Comparison of ENCODE assay signal across 1 fruit fly cellular context in genomic region chr3L:16801499-16802452, dm6.
TF ChIP-seq lines count a peak whose summit lies in the region.

No protein-coding gene starts in this region.

TF ChIP-seq in whole organism, embryonic, 481 proteins besides CTCF, POLR2A, EP300 and RAD21 (continued from another document and continues in another):
- no peak for TF ChIP-seq gfzf (GFP tag; optimal IDR thresholded peaks at IDR 0.05; lab: Kevin White, UChicago)
- TF ChIP-seq Dbx (GFP tag; IDR thresholded peaks at IDR 0.05; lab: Robert Waterston, UW): no peak
- no peak for TF ChIP-seq H15 (GFP tag; IDR thresholded peaks at IDR 0.05; lab: Robert Waterston, UW)
- TF ChIP-seq wor (GFP tag; IDR thresholded peaks at IDR 0.05; lab: Robert Waterston, UW): no peak
- TF ChIP-seq Oaz (GFP tag; IDR thresholded peaks at IDR 0.05; lab: Robert Waterston, UW): no peak
- no peak for TF ChIP-seq otp (GFP tag; IDR thresholded peaks at IDR 0.05; lab: Robert Waterston, UW)
- no peak for TF ChIP-seq cato (GFP tag; optimal IDR thresholded peaks at IDR 0.05; lab: Kevin White, UChicago; ENCODE audit: borderline replicate concordance)
- peak; percentile 35; the same call in 1 of the 2 replicates for TF ChIP-seq crol (GFP tag; IDR thresholded peaks at IDR 0.05; lab: Robert Waterston, UW)
- TF ChIP-seq CG11398 (GFP tag; optimal IDR thresholded peaks at IDR 0.05; lab: Kevin White, UChicago): no peak
- no peak for TF ChIP-seq CG1233 (GFP tag; optimal IDR thresholded peaks at IDR 0.05; lab: Kevin White, UChicago)
- TF ChIP-seq CG8478 (optimal IDR thresholded peaks at IDR 0.05; lab: Kevin White, UChicago): no peak
- TF ChIP-seq CG42726 (GFP tag; IDR thresholded peaks at IDR 0.05; lab: Robert Waterston, UW; ENCODE audit: partially characterized antibody): 0 out of 2 replicates have a peak, but pooled peaks have one; percentile 6
- no peak for TF ChIP-seq CG7357 (GFP tag; IDR thresholded peaks at IDR 0.05; lab: Robert Waterston, UW)
- peak; percentile 29 for TF ChIP-seq CHES-1-like (GFP tag; optimal IDR thresholded peaks at IDR 0.05; lab: Kevin White, UChicago)
- TF ChIP-seq dysf (GFP tag; IDR thresholded peaks at IDR 0.05; lab: Robert Waterston, UW): peak; percentile 67
- no peak for TF ChIP-seq corto (GFP tag; optimal IDR thresholded peaks at IDR 0.05; lab: Kevin White, UChicago)
- peak; percentile 56 for TF ChIP-seq CG12659 (GFP tag; optimal IDR thresholded peaks at IDR 0.05; lab: Kevin White, UChicago)
- no peak for TF ChIP-seq wek (GFP tag; optimal IDR thresholded peaks at IDR 0.05; lab: Kevin White, UChicago)
- no peak for TF ChIP-seq ftz-f1 (GFP tag; optimal IDR thresholded peaks at IDR 0.05; lab: Kevin White, UChicago)
- peak; percentile 64 for TF ChIP-seq bcd (GFP tag; optimal IDR thresholded peaks at IDR 0.05; lab: Kevin White, UChicago)
- TF ChIP-seq CG10565 (GFP tag; optimal IDR thresholded peaks at IDR 0.05; lab: Kevin White, UChicago): no peak
- TF ChIP-seq ttk (GFP tag; IDR thresholded peaks at IDR 0.05; lab: Robert Waterston, UW): 0 out of 2 replicates have a peak, but pooled peaks have one; percentile 6
- TF ChIP-seq NK7.1 (GFP tag; optimal IDR thresholded peaks at IDR 0.05; lab: Kevin White, UChicago): no peak
- TF ChIP-seq CG4820 (GFP tag; optimal IDR thresholded peaks at IDR 0.05; lab: Kevin White, UChicago): peak; percentile 50
- peak; percentile 52 for TF ChIP-seq CG18476 (GFP tag; optimal IDR thresholded peaks at IDR 0.05; lab: Kevin White, UChicago)
- peak; percentile 57 for TF ChIP-seq E2f1 (GFP tag; IDR thresholded peaks at IDR 0.05; lab: Robert Waterston, UW)
- peak; percentile 81 for TF ChIP-seq CG7987 (GFP tag; optimal IDR thresholded peaks at IDR 0.05; lab: Kevin White, UChicago)
- no peak for TF ChIP-seq CG15479 (GFP tag; optimal IDR thresholded peaks at IDR 0.05; lab: Kevin White, UChicago)
- TF ChIP-seq CG10543 (GFP tag; optimal IDR thresholded peaks at IDR 0.05; lab: Kevin White, UChicago): peak; percentile 6
- TF ChIP-seq chn (GFP tag; optimal IDR thresholded peaks at IDR 0.05; lab: Kevin White, UChicago): peak; percentile 38
- TF ChIP-seq maf-S (GFP tag; optimal IDR thresholded peaks at IDR 0.05; lab: Kevin White, UChicago): no peak
- peak; percentile 7 for TF ChIP-seq kni (GFP tag; optimal IDR thresholded peaks at IDR 0.05; lab: Kevin White, UChicago)
- TF ChIP-seq HLH54F (GFP tag; optimal IDR thresholded peaks at IDR 0.05; lab: Kevin White, UChicago): peak; percentile 23
- TF ChIP-seq Dp (GFP tag; optimal IDR thresholded peaks at IDR 0.05; lab: Kevin White, UChicago): no peak
- no peak for TF ChIP-seq crc (GFP tag; optimal IDR thresholded peaks at IDR 0.05; lab: Kevin White, UChicago)
- TF ChIP-seq Dip3 (GFP tag; optimal IDR thresholded peaks at IDR 0.05; lab: Kevin White, UChicago): peak; percentile 68
- TF ChIP-seq phol (tag; optimal IDR thresholded peaks at IDR 0.05; lab: Kevin White, UChicago): peak; percentile 70
- TF ChIP-seq chinmo (GFP tag; IDR thresholded peaks at IDR 0.05; lab: Robert Waterston, UW; ENCODE audit: partially characterized antibody): 0 out of 4 replicates have a peak, but pooled peaks have one; percentile 66
- no peak for TF ChIP-seq nerfin-1 (tag; optimal IDR thresholded peaks at IDR 0.05; lab: Kevin White, UChicago)
- TF ChIP-seq CG8089 (GFP tag; optimal IDR thresholded peaks at IDR 0.05; lab: Kevin White, UChicago): no peak
- TF ChIP-seq sob (GFP tag; IDR thresholded peaks at IDR 0.05; lab: Robert Waterston, UW): no peak; the same call in 1 of the 2 replicates
- peak; percentile 54; the same call in 1 of the 2 replicates for TF ChIP-seq CG9215 (GFP tag; IDR thresholded peaks at IDR 0.05; lab: Robert Waterston, UW)
- TF ChIP-seq Jarid2 (GFP tag; optimal IDR thresholded peaks at IDR 0.05; lab: Kevin White, UChicago): no peak
- no peak for TF ChIP-seq sens-2 (GFP tag; IDR thresholded peaks at IDR 0.05; lab: Robert Waterston, UW)
- peak; percentile 4 for TF ChIP-seq CG15011 (GFP tag; optimal IDR thresholded peaks at IDR 0.05; lab: Kevin White, UChicago)
- TF ChIP-seq CG17359 (tag; optimal IDR thresholded peaks at IDR 0.05; lab: Kevin White, UChicago): peak; percentile 69
- TF ChIP-seq Dfd (GFP tag; optimal IDR thresholded peaks at IDR 0.05; lab: Kevin White, UChicago): no peak
- no peak for TF ChIP-seq Bdp1 (GFP tag; optimal IDR thresholded peaks at IDR 0.05; lab: Kevin White, UChicago)
- TF ChIP-seq NC2β (GFP tag; optimal IDR thresholded peaks at IDR 0.05; lab: Kevin White, UChicago): no peak
- TF ChIP-seq ato (GFP tag; IDR thresholded peaks at IDR 0.05; lab: Robert Waterston, UW; ENCODE audit: partially characterized antibody): no peak
- no peak for TF ChIP-seq CG17328 (GFP tag; IDR thresholded peaks at IDR 0.05; lab: Robert Waterston, UW)
- TF ChIP-seq luna (GFP tag; optimal IDR thresholded peaks at IDR 0.05; lab: Kevin White, UChicago): no peak
- no peak for TF ChIP-seq br (optimal IDR thresholded peaks at IDR 0.05; lab: Kevin White, UChicago)
- peak; percentile 20 for TF ChIP-seq org-1 (GFP tag; optimal IDR thresholded peaks at IDR 0.05; lab: Kevin White, UChicago)
- peak; percentile 26 for TF ChIP-seq CG4854 (GFP tag; optimal IDR thresholded peaks at IDR 0.05; lab: Kevin White, UChicago)
- TF ChIP-seq Myb (GFP tag; optimal IDR thresholded peaks at IDR 0.05; lab: Kevin White, UChicago): no peak
- no peak for TF ChIP-seq CG11456 (GFP tag; IDR thresholded peaks at IDR 0.05; lab: Robert Waterston, UW)
- TF ChIP-seq ro (GFP tag; IDR thresholded peaks at IDR 0.05; lab: Robert Waterston, UW): no peak
- TF ChIP-seq Deaf1 (tag; optimal IDR thresholded peaks at IDR 0.05; lab: Kevin White, UChicago): peak; percentile 73
- no peak for TF ChIP-seq Dll (GFP tag; IDR thresholded peaks at IDR 0.05; lab: Robert Waterston, UW; ENCODE audit: partially characterized antibody)
- 0 out of 2 replicates have a peak, but pooled peaks have one; percentile 42 for TF ChIP-seq CG14014 (GFP tag; IDR thresholded peaks at IDR 0.05; lab: Robert Waterston, UW)
- TF ChIP-seq CG12744 (GFP tag; optimal IDR thresholded peaks at IDR 0.05; lab: Kevin White, UChicago): no peak
- TF ChIP-seq CG8281 (tag; optimal IDR thresholded peaks at IDR 0.05; lab: Kevin White, UChicago): peak; percentile 12
- TF ChIP-seq onecut (GFP tag; IDR thresholded peaks at IDR 0.05; lab: Robert Waterston, UW): no peak; the same call in 1 of the 2 replicates
- TF ChIP-seq HLH4C (GFP tag; IDR thresholded peaks at IDR 0.05; lab: Robert Waterston, UW; ENCODE audit: partially characterized antibody): no peak
- no peak for TF ChIP-seq B-H1 (GFP tag; IDR thresholded peaks at IDR 0.05; lab: Robert Waterston, UW)
- no peak for TF ChIP-seq seq (GFP tag; IDR thresholded peaks at IDR 0.05; lab: Robert Waterston, UW)
- peak; percentile 81 for TF ChIP-seq CG15514 (GFP tag; optimal IDR thresholded peaks at IDR 0.05; lab: Kevin White, UChicago)
- peak; percentile 1 for TF ChIP-seq CG18764 (GFP tag; optimal IDR thresholded peaks at IDR 0.05; lab: Kevin White, UChicago)
- TF ChIP-seq pros (GFP tag; optimal IDR thresholded peaks at IDR 0.05; lab: Kevin White, UChicago): peak; percentile 11
- TF ChIP-seq ATbp (GFP tag; optimal IDR thresholded peaks at IDR 0.05; lab: Kevin White, UChicago): no peak
- no peak for TF ChIP-seq Dek (tag; optimal IDR thresholded peaks at IDR 0.05; lab: Kevin White, UChicago)
- TF ChIP-seq Dref (GFP tag; IDR thresholded peaks at IDR 0.05; lab: Robert Waterston, UW): no peak
- no peak for TF ChIP-seq CG2129 (GFP tag; IDR thresholded peaks at IDR 0.05; lab: Robert Waterston, UW; ENCODE audit: partially characterized antibody)
- TF ChIP-seq gro (GFP tag; optimal IDR thresholded peaks at IDR 0.05; lab: Kevin White, UChicago): no peak
- no peak for TF ChIP-seq CG10431 (GFP tag; optimal IDR thresholded peaks at IDR 0.05; lab: Kevin White, UChicago)
- TF ChIP-seq bbx (GFP tag; IDR thresholded peaks at IDR 0.05; lab: Robert Waterston, UW; ENCODE audit: partially characterized antibody): no peak
- TF ChIP-seq gsb (GFP tag; IDR thresholded peaks at IDR 0.05; lab: Robert Waterston, UW): no peak
- TF ChIP-seq grau (tag; optimal IDR thresholded peaks at IDR 0.05; lab: Kevin White, UChicago): peak; percentile 58
- TF ChIP-seq mirr (GFP tag; optimal IDR thresholded peaks at IDR 0.05; lab: Kevin White, UChicago): peak; percentile 37
- TF ChIP-seq sim (GFP tag; IDR thresholded peaks at IDR 0.05; lab: Robert Waterston, UW): no peak
- TF ChIP-seq CG2875 (GFP tag; optimal IDR thresholded peaks at IDR 0.05; lab: Kevin White, UChicago): peak; percentile 30
- TF ChIP-seq CG13894 (tag; optimal IDR thresholded peaks at IDR 0.05; lab: Kevin White, UChicago): no peak
- no peak for TF ChIP-seq CG31388 (GFP tag; optimal IDR thresholded peaks at IDR 0.05; lab: Kevin White, UChicago)
- TF ChIP-seq CG17568 (GFP tag; optimal IDR thresholded peaks at IDR 0.05; lab: Kevin White, UChicago): no peak
- no peak for TF ChIP-seq prd (optimal IDR thresholded peaks at IDR 0.05; lab: Kevin White, UChicago)
- peak; percentile 66 for TF ChIP-seq prd (GFP tag; IDR thresholded peaks at IDR 0.05; lab: Robert Waterston, UW)
- peak; percentile 42 for TF ChIP-seq D19A (tag; optimal IDR thresholded peaks at IDR 0.05; lab: Kevin White, UChicago)
- no peak for TF ChIP-seq pzg (GFP tag; optimal IDR thresholded peaks at IDR 0.05; lab: Kevin White, UChicago)
- no peak for TF ChIP-seq Side (GFP tag; optimal IDR thresholded peaks at IDR 0.05; lab: Kevin White, UChicago)
- TF ChIP-seq CG15073 (GFP tag; optimal IDR thresholded peaks at IDR 0.05; lab: Kevin White, UChicago): no peak
- TF ChIP-seq CG13287 (GFP tag; IDR thresholded peaks at IDR 0.05; lab: Robert Waterston, UW; ENCODE audit: partially characterized antibody): no peak
- TF ChIP-seq CG12155 (GFP tag; optimal IDR thresholded peaks at IDR 0.05; lab: Kevin White, UChicago): peak; percentile 48
- TF ChIP-seq Atf6 (GFP tag; IDR thresholded peaks at IDR 0.05; lab: Robert Waterston, UW): no peak; the same call in 1 of the 2 replicates
- TF ChIP-seq vvl (GFP tag; IDR thresholded peaks at IDR 0.05; lab: Robert Waterston, UW): peak; percentile 69; the same call in 1 of the 2 replicates
- no peak for TF ChIP-seq ham (GFP tag; IDR thresholded peaks at IDR 0.05; lab: Robert Waterston, UW)
- peak; percentile 0 for TF ChIP-seq CG6254 (GFP tag; optimal IDR thresholded peaks at IDR 0.05; lab: Kevin White, UChicago)
- TF ChIP-seq chif (GFP tag; optimal IDR thresholded peaks at IDR 0.05; lab: Kevin White, UChicago): peak in 1 of 2 experiments; percentile 42
- no peak for TF ChIP-seq crp (GFP tag; optimal IDR thresholded peaks at IDR 0.05; lab: Kevin White, UChicago)
- no peak for TF ChIP-seq Poxn (GFP tag; IDR thresholded peaks at IDR 0.05; lab: Robert Waterston, UW)
- TF ChIP-seq zen2 (GFP tag; IDR thresholded peaks at IDR 0.05; lab: Robert Waterston, UW; ENCODE audit: partially characterized antibody): no peak
- TF ChIP-seq cg (GFP tag; optimal IDR thresholded peaks at IDR 0.05; lab: Kevin White, UChicago): no peak
- TF ChIP-seq CG9437 (GFP tag; optimal IDR thresholded peaks at IDR 0.05; lab: Kevin White, UChicago): peak; percentile 48
- no peak for TF ChIP-seq disco-r (GFP tag; optimal IDR thresholded peaks at IDR 0.05; lab: Kevin White, UChicago)
- TF ChIP-seq CG10654 (GFP tag; optimal IDR thresholded peaks at IDR 0.05; lab: Kevin White, UChicago): no peak
- TF ChIP-seq btn (GFP tag; optimal IDR thresholded peaks at IDR 0.05; lab: Kevin White, UChicago): no peak
- TF ChIP-seq CG3065 (GFP tag; optimal IDR thresholded peaks at IDR 0.05; lab: Kevin White, UChicago): no peak
- TF ChIP-seq CG3838 (GFP tag; optimal IDR thresholded peaks at IDR 0.05; lab: Kevin White, UChicago): no peak
- no peak for TF ChIP-seq sna (GFP tag; IDR thresholded peaks at IDR 0.05; lab: Robert Waterston, UW; ENCODE audit: partially characterized antibody)
- no peak for TF ChIP-seq Gsc (GFP tag; IDR thresholded peaks at IDR 0.05; lab: Robert Waterston, UW)
- no peak for TF ChIP-seq unc-4 (GFP tag; IDR thresholded peaks at IDR 0.05; lab: Robert Waterston, UW; ENCODE audit: partially characterized antibody)
- TF ChIP-seq CG13123 (GFP tag; optimal IDR thresholded peaks at IDR 0.05; lab: Kevin White, UChicago): no peak
- no peak for TF ChIP-seq CG14965 (GFP tag; optimal IDR thresholded peaks at IDR 0.05; lab: Kevin White, UChicago; ENCODE audit: borderline replicate concordance)
- TF ChIP-seq Fer2 (tag; optimal IDR thresholded peaks at IDR 0.05; lab: Kevin White, UChicago): no peak
- no peak for TF ChIP-seq schlank (tag; optimal IDR thresholded peaks at IDR 0.05; lab: Kevin White, UChicago)
- TF ChIP-seq dm (GFP tag; optimal IDR thresholded peaks at IDR 0.05; lab: Kevin White, UChicago): no peak
- no peak for TF ChIP-seq sr (GFP tag; IDR thresholded peaks at IDR 0.05; lab: Robert Waterston, UW)
- TF ChIP-seq CG34224 (GFP tag; IDR thresholded peaks at IDR 0.05; lab: Robert Waterston, UW; ENCODE audit: partially characterized antibody): no peak
- no peak for TF ChIP-seq Lpt (GFP tag; optimal IDR thresholded peaks at IDR 0.05; lab: Kevin White, UChicago)
- no peak; the same call in 1 of the 2 replicates for TF ChIP-seq MBD-R2 (GFP tag; IDR thresholded peaks at IDR 0.05; lab: Robert Waterston, UW)
- TF ChIP-seq Bteb2 (GFP tag; optimal IDR thresholded peaks at IDR 0.05; lab: Kevin White, UChicago): peak; percentile 33
- no peak for TF ChIP-seq CG12299 (tag; optimal IDR thresholded peaks at IDR 0.05; lab: Kevin White, UChicago)
- TF ChIP-seq CG8944 (GFP tag; optimal IDR thresholded peaks at IDR 0.05; lab: Kevin White, UChicago): no peak
- TF ChIP-seq dimm (GFP tag; IDR thresholded peaks at IDR 0.05; lab: Robert Waterston, UW): no peak
- TF ChIP-seq amos (GFP tag; IDR thresholded peaks at IDR 0.05; lab: Robert Waterston, UW; ENCODE audit: partially characterized antibody): no peak
- no peak for TF ChIP-seq CG7928 (GFP tag; optimal IDR thresholded peaks at IDR 0.05; lab: Kevin White, UChicago)
- TF ChIP-seq Mrtf (GFP tag; IDR thresholded peaks at IDR 0.05; lab: Robert Waterston, UW): no peak
- no peak for TF ChIP-seq CG12942 (GFP tag; optimal IDR thresholded peaks at IDR 0.05; lab: Kevin White, UChicago)
- TF ChIP-seq gt (GFP tag; IDR thresholded peaks at IDR 0.05; lab: Robert Waterston, UW): no peak
- TF ChIP-seq CG30431 (GFP tag; optimal IDR thresholded peaks at IDR 0.05; lab: Kevin White, UChicago): no peak
- no peak for TF ChIP-seq CG31224 (GFP tag; IDR thresholded peaks at IDR 0.05; lab: Robert Waterston, UW)
- no peak for TF ChIP-seq Tbp (GFP tag; optimal IDR thresholded peaks at IDR 0.05; lab: Kevin White, UChicago)
- TF ChIP-seq PHDP (tag; optimal IDR thresholded peaks at IDR 0.05; lab: Kevin White, UChicago): peak; percentile 61
